Worm (Caenorhabditis elegans) whole organism, L4 larva: ENCODE data around the gene Y39E4A.1.

ENCODE experiments used
- F49E8.2 ChIP-seq: sonication (generic microtip); optimal IDR thresholded peaks from 2 replicates; lab custom pipeline; 2016; ENCODE audit warnings: missing compliant biosample characterization, mild to moderate bottlenecking, missing genetic modification characterization, borderline replicate concordance
- Y105C5A.15 ChIP-seq: fragments of 200-800 bp; sonication (Bioruptor generic); IDR thresholded peaks from 2 replicates; pipeline ENCODE4 v1.3.6; 2022; ENCODE audit warnings: missing genetic modification characterization, missing compliant biosample characterization
- Y48G9A.11 ChIP-seq: fragments of 200-800 bp; sonication (Bioruptor generic); IDR thresholded peaks from 2 replicates; pipeline ENCODE4 v1.3.6; 2022; ENCODE audit warnings: missing genetic modification reagents, missing genetic modification characterization, missing compliant biosample characterization
- ZK546.5 ChIP-seq, 2 experiments: sonication (generic microtip); optimal IDR thresholded peaks; 2 replicates each; lab custom pipeline; 2017; ENCODE audit warnings: missing biosample characterization in 2 of 2, missing genetic modification characterization in 2 of 2
- aha-1 ChIP-seq: fragments of 150-350 bp; peaks from one replicate; lab custom pipeline; 2014; ENCODE audit warnings: missing biosample characterization, missing genetic modification characterization
- aly-2 ChIP-seq: sonication (generic microtip); optimal IDR thresholded peaks from 2 replicates; lab custom pipeline; 2018; ENCODE audit warnings: missing biosample characterization, missing genetic modification characterization
- ama-1 ChIP-seq: fragments of 150-350 bp; optimal IDR thresholded peaks from 2 replicates; lab custom pipeline; 2014; ENCODE audit warnings: inconsistent platforms, mixed read lengths
- arid-1 ChIP-seq: fragments of 200-800 bp; sonication (Bioruptor generic); conservative IDR thresholded peaks from 2 replicates; pipeline ENCODE4 v1.3.6; 2022; ENCODE audit warnings: missing genetic modification reagents, missing genetic modification characterization, missing compliant biosample characterization
- ceh-20 ChIP-seq: fragments of 200-800 bp; sonication (Bioruptor generic); IDR thresholded peaks from 2 replicates; pipeline ENCODE4 v1.3.6; 2022; ENCODE audit warnings: missing genetic modification reagents, missing genetic modification characterization, missing compliant biosample characterization
- ceh-28 ChIP-seq: fragments of 150-350 bp; optimal IDR thresholded peaks from 2 replicates; lab custom pipeline; 2014; ENCODE audit warnings: missing biosample characterization, missing genetic modification reagents, missing genetic modification characterization
- ceh-32 ChIP-seq: sonication (generic microtip); optimal IDR thresholded peaks from 2 replicates; lab custom pipeline; 2016; ENCODE audit warnings: mild to moderate bottlenecking, missing genetic modification characterization, missing compliant biosample characterization; ENCODE audit not compliant: poor library complexity
- ceh-44 ChIP-seq: fragments of 200-800 bp; sonication (Bioruptor generic); IDR thresholded peaks from 2 replicates; pipeline ENCODE4 v1.3.6; 2022; ENCODE audit warnings: missing genetic modification reagents, missing genetic modification characterization, missing compliant biosample characterization
- ceh-62 ChIP-seq: sonication (generic microtip); optimal IDR thresholded peaks from 2 replicates; lab custom pipeline; 2017; ENCODE audit warnings: missing biosample characterization, missing genetic modification characterization
- ces-1 ChIP-seq: fragments of 150-350 bp; sonication (generic microtip); optimal IDR thresholded peaks from 4 replicates; lab custom pipeline; 2014; ENCODE audit warnings: missing biosample characterization, missing genetic modification reagents, missing genetic modification characterization
- ctbp-1 ChIP-seq: fragments of 200-800 bp; sonication (Bioruptor generic); IDR thresholded peaks from 2 replicates; pipeline ENCODE4 v1.3.6; 2022; ENCODE audit warnings: missing genetic modification reagents, missing genetic modification characterization, missing compliant biosample characterization
- daf-19 ChIP-seq: fragments of 200-800 bp; sonication (Bioruptor generic); conservative IDR thresholded peaks from 2 replicates; pipeline ENCODE4 v1.3.6; 2022; ENCODE audit warnings: missing genetic modification characterization, missing compliant biosample characterization
- dmd-6 ChIP-seq: fragments of 200-800 bp; sonication (Bioruptor generic); IDR thresholded peaks from 2 replicates; pipeline ENCODE4 v1.3.6; 2022; ENCODE audit warnings: missing genetic modification reagents, missing genetic modification characterization, missing compliant biosample characterization
- dpl-1 ChIP-seq: fragments of 150-350 bp; optimal IDR thresholded peaks from 2 replicates; lab custom pipeline; 2014; ENCODE audit warnings: missing biosample characterization, missing genetic modification reagents, missing genetic modification characterization
- fkh-10 ChIP-seq: fragments of 150-350 bp; optimal IDR thresholded peaks from 2 replicates; lab custom pipeline; 2014; ENCODE audit warnings: missing biosample characterization, missing genetic modification reagents, missing genetic modification characterization
- fos-1 ChIP-seq: fragments of 150-350 bp; optimal IDR thresholded peaks from 2 replicates; lab custom pipeline; 2014; ENCODE audit warnings: missing biosample characterization, missing genetic modification characterization
- hif-1 ChIP-seq, 2 experiments: sonication (generic microtip); optimal IDR thresholded peaks; 2 replicates each; lab custom pipeline; 2016 to 2017; ENCODE audit warnings: missing compliant biosample characterization in 2 of 2, missing genetic modification characterization in 2 of 2, missing genetic modification reagents in 2 of 2, missing genotype in 2 of 2, mild to moderate bottlenecking in 1 of 2
- hmg-1.1 ChIP-seq: fragments of 200-800 bp; sonication (Bioruptor generic); IDR thresholded peaks from 2 replicates; pipeline ENCODE4 v1.3.6; 2022; ENCODE audit warnings: missing genetic modification reagents, missing genetic modification characterization, missing compliant biosample characterization
- jun-1 ChIP-seq: fragments of 150-350 bp; optimal IDR thresholded peaks from 2 replicates; lab custom pipeline; 2014; ENCODE audit warnings: missing biosample characterization, missing genetic modification reagents, missing genetic modification characterization
- lin-13 ChIP-seq: fragments of 150-350 bp; optimal IDR thresholded peaks from 2 replicates; lab custom pipeline; 2014; ENCODE audit warnings: missing biosample characterization, missing genetic modification reagents, missing genetic modification characterization
- lin-15B ChIP-seq: fragments of 150-350 bp; sonication (generic microtip); optimal IDR thresholded peaks from 3 replicates; lab custom pipeline; 2014; ENCODE audit warnings: missing biosample characterization, missing genetic modification characterization
- lin-29 ChIP-seq: fragments of 200-800 bp; sonication (Bioruptor generic); IDR thresholded peaks from 2 replicates; pipeline ENCODE4 v1.3.6; 2022; ENCODE audit warnings: missing genetic modification reagents, missing genetic modification characterization, missing compliant biosample characterization
- lin-38 ChIP-seq: fragments of 200-800 bp; sonication (Bioruptor generic); IDR thresholded peaks from 2 replicates; pipeline ENCODE4 v1.3.6; 2022; ENCODE audit warnings: missing genetic modification reagents, missing genetic modification characterization, missing compliant biosample characterization
- lir-3 ChIP-seq: sonication (generic microtip); optimal IDR thresholded peaks from 2 replicates; lab custom pipeline; 2016; ENCODE audit warnings: mild to moderate bottlenecking, missing genetic modification characterization, missing compliant biosample characterization
- madf-5 ChIP-seq, 2 experiments: fragments of 200-800 bp; sonication (Bioruptor generic); IDR thresholded peaks; 2 replicates each; pipeline ENCODE4 v1.3.6; 2022; ENCODE audit warnings: missing compliant biosample characterization in 2 of 2, missing genetic modification characterization in 2 of 2
- mdl-1 ChIP-seq, 2 experiments: fragments of 150-350 bp in 1 of 2; sonication (generic microtip) in 1 of 2; optimal IDR thresholded peaks; 2 replicates each; lab custom pipeline; 2014 to 2017; ENCODE audit warnings: missing biosample characterization in 2 of 2, missing genetic modification characterization in 2 of 2
- mes-2 ChIP-seq: sonication (generic microtip); optimal IDR thresholded peaks from 2 replicates; lab custom pipeline; 2016; ENCODE audit warnings: missing genotype, mild to moderate bottlenecking, missing genetic modification characterization, missing compliant biosample characterization; ENCODE audit not compliant: poor library complexity, severe bottlenecking
- mxl-2 ChIP-seq: fragments of 200-800 bp; sonication (Bioruptor generic); conservative IDR thresholded peaks from 2 replicates; pipeline ENCODE4 v1.3.6; 2022; ENCODE audit warnings: missing genetic modification reagents, missing genetic modification characterization, missing compliant biosample characterization
- nhr-102 ChIP-seq: sonication (generic microtip); optimal IDR thresholded peaks from 2 replicates; lab custom pipeline; 2016; ENCODE audit warnings: mild to moderate bottlenecking, missing genetic modification characterization, moderate library complexity, missing compliant biosample characterization
- nhr-11 ChIP-seq: fragments of 150-350 bp; optimal IDR thresholded peaks from 2 replicates; lab custom pipeline; 2014; ENCODE audit warnings: missing biosample characterization, missing genetic modification characterization
- nhr-237 ChIP-seq: sonication (generic microtip); optimal IDR thresholded peaks from 2 replicates; lab custom pipeline; 2017; ENCODE audit warnings: missing biosample characterization, missing genetic modification characterization
- nhr-48 ChIP-seq: sonication (generic microtip); optimal IDR thresholded peaks from 2 replicates; lab custom pipeline; 2016; ENCODE audit warnings: mild to moderate bottlenecking, missing genetic modification characterization, missing compliant biosample characterization
- nhr-6 ChIP-seq: fragments of 150-350 bp; optimal IDR thresholded peaks from 2 replicates; lab custom pipeline; 2014; ENCODE audit warnings: missing biosample characterization, missing genetic modification characterization
- nhr-76 ChIP-seq: fragments of 150-350 bp; optimal IDR thresholded peaks from 2 replicates; lab custom pipeline; 2014; ENCODE audit warnings: missing biosample characterization, missing genetic modification characterization
- nhr-77 ChIP-seq: fragments of 150-350 bp; optimal IDR thresholded peaks from 2 replicates; lab custom pipeline; 2014; ENCODE audit warnings: missing biosample characterization, missing genetic modification characterization
- pqm-1 ChIP-seq: sonication (generic microtip); optimal IDR thresholded peaks from 2 replicates; lab custom pipeline; 2017; ENCODE audit warnings: missing biosample characterization, missing genetic modification characterization
- rbr-2 ChIP-seq: sonication (generic microtip); optimal IDR thresholded peaks from 2 replicates; lab custom pipeline; 2016; ENCODE audit warnings: missing genotype, missing genetic modification characterization, missing compliant biosample characterization
- saeg-2 ChIP-seq: fragments of 200-800 bp; sonication (Bioruptor generic); IDR thresholded peaks from 2 replicates; pipeline ENCODE4 v1.3.6; 2022; ENCODE audit warnings: missing genetic modification reagents, missing genetic modification characterization, missing compliant biosample characterization
- sdz-12 ChIP-seq: fragments of 200-800 bp; sonication (Bioruptor generic); optimal IDR thresholded peaks from 2 replicates; lab custom pipeline; 2018; ENCODE audit warnings: mild to moderate bottlenecking, missing genetic modification characterization, missing compliant biosample characterization
- skn-1 ChIP-seq: fragments of 150-350 bp; optimal IDR thresholded peaks from 2 replicates; lab custom pipeline; 2014; ENCODE audit warnings: missing biosample characterization, missing genetic modification characterization
- snpc-1.2 ChIP-seq: fragments of 200-800 bp; sonication (Bioruptor generic); IDR thresholded peaks from 2 replicates; pipeline ENCODE4 v1.3.6; 2022; ENCODE audit warnings: missing genetic modification reagents, missing genetic modification characterization, missing compliant biosample characterization
- snpc-4 ChIP-seq: fragments of 150-350 bp; optimal IDR thresholded peaks from 2 replicates; lab custom pipeline; 2014; ENCODE audit warnings: missing biosample characterization, missing genetic modification characterization
- spr-1 ChIP-seq: sonication (generic microtip); optimal IDR thresholded peaks from 2 replicates; lab custom pipeline; 2016; ENCODE audit warnings: mild to moderate bottlenecking, missing genetic modification characterization, missing compliant biosample characterization
- tra-1 ChIP-seq: fragments of 200-800 bp; sonication (Bioruptor generic); IDR thresholded peaks from 2 replicates; pipeline ENCODE4 v1.3.6; 2022; ENCODE audit warnings: missing genetic modification reagents, missing genetic modification characterization, missing compliant biosample characterization
- unc-130 ChIP-seq: sonication (generic microtip); optimal IDR thresholded peaks from 2 replicates; lab custom pipeline; 2016; ENCODE audit warnings: missing genetic modification reagents, missing genetic modification characterization, missing compliant biosample characterization
- unc-39 ChIP-seq: sonication (generic microtip); optimal IDR thresholded peaks from 2 replicates; lab custom pipeline; 2017; ENCODE audit warnings: missing biosample characterization, missing genetic modification characterization
- vab-7 ChIP-seq: fragments of 200-800 bp; sonication (Bioruptor generic); IDR thresholded peaks from 2 replicates; pipeline ENCODE4 v1.3.6; 2022; ENCODE audit warnings: missing genetic modification reagents, missing genetic modification characterization, missing compliant biosample characterization
- zip-11 ChIP-seq: fragments of 200-800 bp; sonication (Bioruptor generic); IDR thresholded peaks from 2 replicates; pipeline ENCODE4 v1.3.6; 2022; ENCODE audit warnings: missing genetic modification characterization, missing compliant biosample characterization

Y39E4A.1 gene

ce11 chrIII:12931786-12932427 lies 19.3 kb upstream of the Y39E4A.1 start, which contains the start of gene rbm-7 (continued):
- 0 out of 2 replicates have a peak, but pooled peaks have one; percentile 47 for TF ChIP-seq ctbp-1
- TF ChIP-seq lir-3, result no peak
- TF ChIP-seq Y48G9A.11, result no peak
- no peak for TF ChIP-seq fkh-10 (GFP tag; lab: Kevin White, UChicago)
- TF ChIP-seq Y105C5A.15, result no peak
- no peak for TF ChIP-seq snpc-4
- no peak for TF ChIP-seq arid-1 (GFP tag; lab: Robert Waterston, UW)
- TF ChIP-seq daf-19 (GFP tag; lab: Robert Waterston, UW), result no peak
- no peak for TF ChIP-seq ceh-62 (tag; lab: Kevin White, UChicago)
- no peak for TF ChIP-seq skn-1 (tag; lab: Kevin White, UChicago)
- TF ChIP-seq dmd-6 (GFP tag; lab: Robert Waterston, UW), result peak; percentile 54
- no peak for TF ChIP-seq unc-130 (GFP tag; lab: Kevin White, UChicago)
- TF ChIP-seq lin-29, result no peak
- peak; percentile 75 for TF ChIP-seq lin-38 (GFP tag; lab: Robert Waterston, UW)
- TF ChIP-seq fos-1 (tag; lab: Kevin White, UChicago), result no peak
- no peak for TF ChIP-seq ceh-44 (GFP tag; lab: Robert Waterston, UW)
- TF ChIP-seq spr-1 (tag; lab: Kevin White, UChicago), result no peak
- peak; percentile 48 for TF ChIP-seq nhr-102 (tag; lab: Kevin White, UChicago)
- TF ChIP-seq ces-1 (GFP tag; lab: Kevin White, UChicago), result no peak
- peak; percentile 42 for TF ChIP-seq nhr-11 (tag; lab: Kevin White, UChicago)
- peak; percentile 60 for TF ChIP-seq nhr-6
- no peak for TF ChIP-seq unc-39 (tag; lab: Kevin White, UChicago)
- peak; percentile 53 for TF ChIP-seq ama-1 (lab: Kevin White, UChicago)
- no peak for TF ChIP-seq saeg-2 (GFP tag; lab: Robert Waterston, UW)
- TF ChIP-seq ceh-20 (GFP tag; lab: Robert Waterston, UW), result no peak
- no peak for TF ChIP-seq nhr-237
- peak; percentile 67 for TF ChIP-seq hmg-1.1 (GFP tag; lab: Robert Waterston, UW)
- peak; percentile 53 for TF ChIP-seq jun-1
- no peak for TF ChIP-seq sdz-12
- peak; percentile 47 for TF ChIP-seq lin-13 (GFP tag; lab: Kevin White, UChicago)
- no peak for TF ChIP-seq nhr-48 (tag; lab: Kevin White, UChicago)
- TF ChIP-seq nhr-77 (tag; lab: Kevin White, UChicago), result peak; percentile 25
- TF ChIP-seq F49E8.2 (tag; lab: Kevin White, UChicago), result no peak
- no peak for TF ChIP-seq zip-11 (GFP tag; lab: Robert Waterston, UW)
- no peak for TF ChIP-seq snpc-1.2 (GFP tag; lab: Robert Waterston, UW)
- TF ChIP-seq ceh-32 (tag; lab: Kevin White, UChicago), result no peak
- peak; percentile 75 for TF ChIP-seq dpl-1
- TF ChIP-seq aha-1 (tag; lab: Kevin White, UChicago), result no peak
- TF ChIP-seq tra-1 (GFP tag; lab: Robert Waterston, UW), result no peak
- TF ChIP-seq hif-1 (tag; optimal IDR thresholded peaks at IDR 0.05; lab: Kevin White, UChicago), result peak in 1 of 2 experiments; percentile 32
- no peak for TF ChIP-seq pqm-1 (tag; lab: Kevin White, UChicago)
- TF ChIP-seq aly-2 (tag; lab: Kevin White, UChicago), result no peak
- TF ChIP-seq ceh-28, result no peak
- no peak for TF ChIP-seq lin-15B (tag; lab: Kevin White, UChicago)
- TF ChIP-seq mes-2, result peak; percentile 60
- TF ChIP-seq mdl-1 (tag; optimal IDR thresholded peaks at IDR 0.05; lab: Kevin White, UChicago), result no peak
- TF ChIP-seq nhr-76 (tag; lab: Kevin White, UChicago), result no peak
- TF ChIP-seq vab-7 (GFP tag; lab: Robert Waterston, UW), result no peak
- TF ChIP-seq madf-5 (GFP tag; IDR thresholded peaks at IDR 0.05; lab: Robert Waterston, UW), result no peak
- TF ChIP-seq ZK546.5 (tag; optimal IDR thresholded peaks at IDR 0.05; lab: Kevin White, UChicago), result no peak
- no peak for TF ChIP-seq mxl-2
- peak; percentile 62 for TF ChIP-seq rbr-2 (tag; lab: Kevin White, UChicago)
